Worm (Caenorhabditis elegans): Measurements from ENCODE around the gene C30G12.4.

- TF ChIP-seq ztf-11 (tag; optimal IDR thresholded peaks at IDR 0.05) (no peak), F13H6.1 (tag; optimal IDR thresholded peaks at IDR 0.05) (peak; percentile 24), elt-3 (tag; optimal IDR thresholded peaks at IDR 0.05) (no peak), nhr-21 (tag; optimal IDR thresholded peaks at IDR 0.05) (no peak), snpc-4 (tag; optimal IDR thresholded peaks at IDR 0.05) (no peak), unc-62 (GFP tag; optimal IDR thresholded peaks at IDR 0.05) (no peak), lin-13 (GFP tag; optimal IDR thresholded peaks at IDR 0.05) (no peak), ceh-16 (tag; optimal IDR thresholded peaks at IDR 0.05) (no peak)
Observed at ce11 chrII:7238248-7238647, 23.7 kb upstream of the C30G12.4 start, which contains the start of gene aqp-1.

Data from whole organism, L2 larva.